Fruit fly (Drosophila melanogaster) whole organism, embryonic: ENCODE results near the gene CG5172.
A peak's percentile ranks its signal among the peaks of the same experiment; 100 is the strongest.

Source experiments
- ATbp ChIP-seq: fragments of 200-800 bp; sonication (Bioruptor generic); optimal IDR thresholded peaks from 2 replicates; lab custom pipeline; 2017; ENCODE audit warnings: missing biosample characterization, mild to moderate bottlenecking, missing genetic modification characterization, missing genetic modification reagents
- Atf6 ChIP-seq: fragments of 200-800 bp; sonication (Bioruptor generic); IDR thresholded peaks from 2 replicates; pipeline ENCODE4 v1.3.6; 2022; ENCODE audit warnings: missing biosample characterization, missing genetic modification characterization
- B-H2 ChIP-seq: fragments of 200-800 bp; sonication (Bioruptor generic); optimal IDR thresholded peaks from 2 replicates; lab custom pipeline; 2018; ENCODE audit warnings: missing biosample characterization, mild to moderate bottlenecking, missing genetic modification characterization
- CG1024 ChIP-seq: fragments of 200-800 bp; sonication (Bioruptor generic); IDR thresholded peaks from 2 replicates; pipeline ENCODE4 v1.3.6; 2022; ENCODE audit warnings: missing biosample characterization, missing genetic modification characterization
- CG10274 ChIP-seq: fragments of 200-800 bp; sonication (Bioruptor generic); optimal IDR thresholded peaks from 3 replicates; lab custom pipeline; 2017; ENCODE audit warnings: missing biosample characterization, mild to moderate bottlenecking, missing genetic modification characterization
- CG10959 ChIP-seq: fragments of 200-800 bp; sonication (Bioruptor generic); IDR thresholded peaks from 2 replicates; pipeline ENCODE4 v1.3.6; 2022; ENCODE audit warnings: missing biosample characterization, missing genetic modification characterization
- CG11247 ChIP-seq: fragments of 200-800 bp; sonication (Bioruptor generic); IDR thresholded peaks from 2 replicates; pipeline ENCODE4 v1.3.6; 2022; ENCODE audit warnings: missing biosample characterization, missing genetic modification characterization
- CG12236 ChIP-seq: fragments of 200-800 bp; sonication (Bioruptor generic); optimal IDR thresholded peaks from 2 replicates; lab custom pipeline; 2016; ENCODE audit warnings: missing biosample characterization, missing genetic modification characterization
- CG1233 ChIP-seq: fragments of 200-800 bp; sonication (Bioruptor generic); optimal IDR thresholded peaks from 4 replicates; lab custom pipeline; 2018; ENCODE audit warnings: missing biosample characterization, mild to moderate bottlenecking, missing genetic modification characterization
- CG13296 ChIP-seq: fragments of 200-800 bp; sonication (Bioruptor generic); optimal IDR thresholded peaks from 3 replicates; lab custom pipeline; 2018; ENCODE audit warnings: missing biosample characterization, mild to moderate bottlenecking, missing genetic modification characterization
- CG13775 ChIP-seq: fragments of 200-800 bp; sonication (Bioruptor generic); optimal IDR thresholded peaks from 3 replicates; lab custom pipeline; 2017; ENCODE audit warnings: missing biosample characterization, mild to moderate bottlenecking, missing genetic modification characterization
- CG32532 ChIP-seq: fragments of 200-800 bp; sonication (Bioruptor generic); IDR thresholded peaks from 2 replicates; pipeline ENCODE4 v1.3.6; 2022; ENCODE audit warnings: missing biosample characterization, missing genetic modification characterization
- CG34224 ChIP-seq: fragments of 200-800 bp; sonication (Bioruptor generic); IDR thresholded peaks from 3 replicates; pipeline ENCODE4 v1.3.6; 2022; ENCODE audit warnings: missing biosample characterization, missing genetic modification characterization; ENCODE audit not compliant: partially characterized antibody
- CG3726 ChIP-seq: fragments of 200-800 bp; sonication (Bioruptor generic); IDR thresholded peaks from 3 replicates; pipeline ENCODE4, ENCODE4 v1.3.6; 2022; ENCODE audit warnings: missing biosample characterization, missing genetic modification characterization
- CG3995 ChIP-seq: fragments of 200-800 bp; sonication (Bioruptor generic); optimal IDR thresholded peaks from 3 replicates; lab custom pipeline; 2016; ENCODE audit warnings: missing biosample characterization, missing genetic modification characterization
- CG4617 ChIP-seq: fragments of 200-800 bp; sonication (Bioruptor generic); optimal IDR thresholded peaks from 3 replicates; lab custom pipeline; 2016; ENCODE audit warnings: missing biosample characterization, missing genetic modification characterization, borderline replicate concordance
- CG4730 ChIP-seq: fragments of 200-800 bp; sonication (Bioruptor generic); IDR thresholded peaks from 2 replicates; pipeline ENCODE4 v1.3.6; 2022; ENCODE audit warnings: missing biosample characterization, missing genetic modification characterization
- CG7839 ChIP-seq: fragments of 200-800 bp; sonication (Bioruptor generic); optimal IDR thresholded peaks from 3 replicates; lab custom pipeline; 2018; ENCODE audit warnings: missing biosample characterization, mild to moderate bottlenecking, missing genetic modification characterization, moderate library complexity
- CG8281 ChIP-seq: fragments of 200-800 bp; sonication (Bioruptor generic); optimal IDR thresholded peaks from 2 replicates; lab custom pipeline; 2018; ENCODE audit warnings: missing biosample characterization, mild to moderate bottlenecking, missing genetic modification characterization, moderate library complexity
- CG8388 ChIP-seq: fragments of 200-800 bp; sonication (Bioruptor generic); optimal IDR thresholded peaks from 2 replicates; lab custom pipeline; 2019; ENCODE audit warnings: missing biosample characterization, mild to moderate bottlenecking, missing genetic modification characterization, moderate library complexity
- CG9817 ChIP-seq: fragments of 200-800 bp; sonication (Bioruptor generic); optimal IDR thresholded peaks from 2 replicates; lab custom pipeline; 2018; ENCODE audit warnings: missing biosample characterization, mild to moderate bottlenecking, missing genetic modification characterization, moderate library complexity
- Dek ChIP-seq: fragments of 200-800 bp; sonication (Bioruptor generic); optimal IDR thresholded peaks from 3 replicates; lab custom pipeline; 2019; ENCODE audit warnings: missing biosample characterization, mild to moderate bottlenecking, missing genetic modification characterization, moderate library complexity
- Eip74EF ChIP-seq, 2 experiments: fragments of 200-800 bp in 1 of 2; fragments of >200 bp in 1 of 2; sonication (Bioruptor generic) in 1 of 2; optimal IDR thresholded peaks; 2 replicates each; lab custom pipeline; 2017 to 2019; ENCODE audit warnings: missing biosample characterization in 2 of 2, missing genetic modification characterization in 2 of 2, mild to moderate bottlenecking in 1 of 2, moderate library complexity in 1 of 2
- Fer1 ChIP-seq: fragments of 200-800 bp; sonication (Bioruptor generic); optimal IDR thresholded peaks from 2 replicates; lab custom pipeline; 2017; ENCODE audit warnings: missing biosample characterization, mild to moderate bottlenecking, missing genetic modification characterization
- Hand ChIP-seq: fragments of 200-800 bp; sonication (Bioruptor generic); optimal IDR thresholded peaks from 2 replicates; lab custom pipeline; 2017; ENCODE audit warnings: mild to moderate bottlenecking, missing biosample characterization, missing genetic modification reagents, missing genetic modification characterization
- Hr3 ChIP-seq: fragments of 200-800 bp; sonication (Bioruptor generic); optimal IDR thresholded peaks from 3 replicates; lab custom pipeline; 2016; ENCODE audit warnings: missing biosample characterization, missing genetic modification characterization
- Hr78 ChIP-seq, 2 experiments: fragments of 200-800 bp in 1 of 2; fragments of >200 bp in 1 of 2; sonication (Bioruptor generic) in 1 of 2; optimal IDR thresholded peaks; 2 replicates each; lab custom pipeline; 2017 to 2019; ENCODE audit warnings: missing biosample characterization in 2 of 2, missing genetic modification characterization in 2 of 2, mild to moderate bottlenecking in 1 of 2, moderate library complexity in 1 of 2
- Nf-YC ChIP-seq: fragments of 200-800 bp; optimal IDR thresholded peaks from 3 replicates; lab custom pipeline; 2019; ENCODE audit warnings: missing biosample characterization, mild to moderate bottlenecking, missing genetic modification characterization, moderate library complexity
- Oli ChIP-seq: fragments of 200-800 bp; sonication (Bioruptor generic); optimal IDR thresholded peaks from 2 replicates; lab custom pipeline; 2018; ENCODE audit warnings: missing biosample characterization, mild to moderate bottlenecking, missing genetic modification characterization, moderate library complexity
- PHDP ChIP-seq: fragments of 200-800 bp; sonication (Bioruptor generic); optimal IDR thresholded peaks from 3 replicates; lab custom pipeline; 2018; ENCODE audit warnings: missing biosample characterization, mild to moderate bottlenecking, missing genetic modification characterization, moderate library complexity
- Scr ChIP-seq: fragments of 200-800 bp; sonication (Bioruptor generic); IDR thresholded peaks from 2 replicates; pipeline ENCODE4 v1.3.6; 2022; ENCODE audit warnings: missing biosample characterization, missing genetic modification characterization; ENCODE audit not compliant: partially characterized antibody
- Ssrp ChIP-seq: fragments of 200-800 bp; sonication (Bioruptor generic); optimal IDR thresholded peaks from 2 replicates; lab custom pipeline; 2018; ENCODE audit warnings: missing biosample characterization, mild to moderate bottlenecking, missing genetic modification characterization, moderate library complexity
- Stat92E ChIP-seq, 3 experiments: fragments of >200 bp in 2 of 3; fragments of 200-800 bp in 1 of 3; sonication (Bioruptor generic) in 1 of 3; optimal IDR thresholded peaks; 2 replicates each; lab custom pipeline; 2017 to 2019; ENCODE audit warnings: missing biosample characterization in 3 of 3, missing genetic modification characterization in 3 of 3, mild to moderate bottlenecking in 1 of 3, moderate library complexity in 1 of 3
- Taf1 ChIP-seq: fragments of 200-800 bp; sonication (Bioruptor generic); IDR thresholded peaks from 2 replicates; pipeline ENCODE4 v1.3.6; 2022; ENCODE audit warnings: missing biosample characterization, missing genetic modification characterization
- Xbp1 ChIP-seq: fragments of 200-800 bp; sonication (Bioruptor generic); optimal IDR thresholded peaks from 3 replicates; lab custom pipeline; 2016; ENCODE audit warnings: missing biosample characterization, mild to moderate bottlenecking, missing genetic modification characterization
- ap ChIP-seq: fragments of 200-800 bp; sonication (Bioruptor generic); IDR thresholded peaks from 2 replicates; pipeline ENCODE4 v1.3.6; 2022; ENCODE audit warnings: missing biosample characterization, missing genetic modification characterization
- corto ChIP-seq: fragments of 200-800 bp; sonication (Bioruptor generic); optimal IDR thresholded peaks from 2 replicates; lab custom pipeline; 2016; ENCODE audit warnings: missing biosample characterization, mild to moderate bottlenecking, missing genetic modification characterization, moderate library complexity
- dmrt11E ChIP-seq: fragments of 200-800 bp; sonication (Bioruptor generic); optimal IDR thresholded peaks from 3 replicates; lab custom pipeline; 2018; ENCODE audit warnings: missing biosample characterization, mild to moderate bottlenecking, missing genetic modification characterization, moderate library complexity
- fru ChIP-seq: fragments of >200 bp; optimal IDR thresholded peaks from 2 replicates; lab custom pipeline; 2017
- jigr1 ChIP-seq: fragments of 200-800 bp; sonication (Bioruptor generic); IDR thresholded peaks from 3 replicates; pipeline ENCODE4 v1.3.6; 2022; ENCODE audit warnings: missing biosample characterization, missing genetic modification characterization
- ken ChIP-seq: fragments of 200-800 bp; sonication (Bioruptor generic); IDR thresholded peaks from 3 replicates; pipeline ENCODE4 v1.3.6; 2022; ENCODE audit warnings: missing biosample characterization, missing genetic modification characterization
- sens ChIP-seq: fragments of 200-800 bp; sonication (Bioruptor generic); peaks from one replicate; lab custom pipeline; 2016; ENCODE audit warnings: missing biosample characterization, missing genetic modification characterization
- slou ChIP-seq: fragments of 200-800 bp; sonication (Bioruptor generic); optimal IDR thresholded peaks from 3 replicates; lab custom pipeline; 2016; ENCODE audit warnings: missing biosample characterization, missing genetic modification characterization
- so ChIP-seq: fragments of 200-800 bp; sonication (Bioruptor generic); IDR thresholded peaks from 3 replicates; pipeline ENCODE4 v1.3.6; 2022; ENCODE audit warnings: missing biosample characterization, missing genetic modification characterization
- sqz ChIP-seq: fragments of 200-800 bp; sonication (Bioruptor generic); optimal IDR thresholded peaks from 3 replicates; lab custom pipeline; 2018; ENCODE audit warnings: missing biosample characterization, mild to moderate bottlenecking, missing genetic modification characterization
- ssp ChIP-seq: fragments of 200-800 bp; sonication (Bioruptor generic); IDR thresholded peaks from 2 replicates; pipeline ENCODE4 v1.3.6; 2022; ENCODE audit warnings: missing biosample characterization, missing genetic modification characterization
- stwl ChIP-seq: fragments of 200-800 bp; sonication (Bioruptor generic); optimal IDR thresholded peaks from 3 replicates; lab custom pipeline; 2018; ENCODE audit warnings: missing biosample characterization, mild to moderate bottlenecking, missing genetic modification characterization, moderate library complexity
- tna ChIP-seq: fragments of 200-800 bp; sonication (Bioruptor generic); IDR thresholded peaks from 2 replicates; pipeline ENCODE4 v1.3.6; 2022; ENCODE audit warnings: missing biosample characterization, missing genetic modification characterization; ENCODE audit not compliant: partially characterized antibody
- trem ChIP-seq: fragments of 200-800 bp; optimal IDR thresholded peaks from 3 replicates; lab custom pipeline; 2019; ENCODE audit warnings: missing biosample characterization, mild to moderate bottlenecking, missing genetic modification characterization, moderate library complexity
- usp ChIP-seq: fragments of >200 bp; optimal IDR thresholded peaks from 2 replicates; lab custom pipeline; 2017; ENCODE audit warnings: missing biosample characterization, missing genetic modification characterization

CG5172 gene

DNA sequence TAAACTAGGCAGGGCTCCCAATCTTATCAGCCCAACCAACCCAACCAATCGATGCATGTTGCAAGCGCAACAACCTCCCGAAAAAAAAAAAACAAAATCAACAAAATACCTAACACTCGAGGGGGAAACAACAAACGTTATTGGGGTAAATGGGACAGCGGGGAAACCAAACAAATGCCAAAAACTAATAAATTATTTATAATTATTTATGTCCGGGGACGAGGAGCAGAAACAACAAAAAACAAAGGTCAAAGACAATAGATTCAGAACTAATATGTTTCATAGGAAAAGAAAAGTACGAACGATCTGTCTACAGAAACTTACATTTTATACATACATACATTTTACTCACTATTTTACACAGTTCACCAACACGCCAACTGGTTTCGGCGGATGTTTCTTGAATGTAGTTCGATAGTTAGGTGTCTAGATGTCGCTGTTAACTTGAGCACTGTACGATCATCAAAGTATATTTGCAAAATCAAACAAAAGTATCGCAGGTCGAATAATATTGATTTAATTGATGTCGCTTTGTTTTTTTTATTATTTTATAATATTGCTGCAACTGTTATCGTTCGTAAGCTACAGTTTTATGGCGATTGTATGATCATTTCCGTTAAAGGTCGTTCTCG is 45.6 kb upstream of the CG5172 start (continued):
- TF ChIP-seq Nf-YC (peak; percentile 13), Eip74EF (GFP tag; optimal IDR thresholded peaks at IDR 0.05; lab: Kevin White, UChicago) (no peak), CG32532 (peak; percentile 74), CG13296 (no peak), CG8281 (no peak), tna (GFP tag; lab: Robert Waterston, UW) (no peak), Hand (GFP tag; lab: Kevin White, UChicago) (no peak), CG10274 (GFP tag; lab: Kevin White, UChicago) (no peak), CG4617 (GFP tag; lab: Kevin White, UChicago) (no peak), Atf6 (GFP tag; lab: Robert Waterston, UW) (no peak), CG3726 (no peak), CG8388 (GFP tag; lab: Kevin White, UChicago) (no peak), Ssrp (tag; lab: Kevin White, UChicago) (no peak), CG1233 (GFP tag; lab: Kevin White, UChicago) (no peak), Hr3 (peak; percentile 7), fru (no peak), CG12236 (no peak), stwl (peak; percentile 28), CG9817 (tag; lab: Kevin White, UChicago) (peak; percentile 42), ATbp (GFP tag; lab: Kevin White, UChicago) (no peak), ssp (GFP tag; lab: Robert Waterston, UW) (peak; percentile 17; the same call in 1 of the 2 replicates), CG13775 (no peak), so (GFP tag; lab: Robert Waterston, UW) (no peak), Scr (GFP tag; lab: Robert Waterston, UW) (no peak), Hr78 (GFP tag; optimal IDR thresholded peaks at IDR 0.05; lab: Kevin White, UChicago) (peak in 1 of 2 experiments; percentile 70), B-H2 (GFP tag; lab: Kevin White, UChicago) (no peak), usp (GFP tag; lab: Kevin White, UChicago) (no peak), sens (GFP tag; lab: Kevin White, UChicago) (peak; percentile 78), jigr1 (GFP tag; lab: Robert Waterston, UW) (no peak), PHDP (no peak), slou (GFP tag; lab: Kevin White, UChicago) (no peak), ap (GFP tag; lab: Robert Waterston, UW) (no peak), dmrt11E (tag; lab: Kevin White, UChicago) (peak; percentile 37), Oli (tag; lab: Kevin White, UChicago) (no peak), CG4730 (GFP tag; lab: Robert Waterston, UW) (no peak), ken (no peak), Xbp1 (peak; percentile 55), Stat92E (GFP tag; optimal IDR thresholded peaks at IDR 0.05; lab: Kevin White, UChicago) (no peak), corto (no peak), Fer1 (GFP tag; lab: Kevin White, UChicago) (no peak), CG1024 (GFP tag; lab: Robert Waterston, UW) (no peak), Dek (peak; percentile 26), CG34224 (GFP tag; lab: Robert Waterston, UW) (no peak), CG7839 (peak; percentile 27), Taf1 (GFP tag; lab: Robert Waterston, UW) (no peak), trem (tag; lab: Kevin White, UChicago) (no peak), sqz (GFP tag; lab: Kevin White, UChicago) (no peak), CG10959 (GFP tag; lab: Robert Waterston, UW) (no peak), CG11247 (GFP tag; lab: Robert Waterston, UW) (peak; percentile 54), CG3995 (GFP tag; lab: Kevin White, UChicago) (no peak)
